Fruit fly (Drosophila melanogaster) whole organism: ENCODE data around the gene CG10646.
A peak's percentile ranks its signal among the peaks of the same experiment; 100 is the strongest.

Source experiments
- CG8478 ChIP-seq: fragments of >200 bp; optimal IDR thresholded peaks from 2 replicates; lab custom pipeline; 2018; ENCODE audit warnings: inconsistent platforms
- Dll ChIP-seq: fragments of >200 bp; optimal IDR thresholded peaks from 2 replicates; lab custom pipeline; 2017
- EcR ChIP-seq, 2 experiments: fragments of >200 bp; optimal IDR thresholded peaks; 2 replicates each; lab custom pipeline; 2017; ENCODE audit warnings: missing biosample characterization in 2 of 2, missing genetic modification characterization in 2 of 2, missing genetic modification reagents in 2 of 2
- pan ChIP-seq: fragments of >200 bp; optimal IDR thresholded peaks from 2 replicates; lab custom pipeline; 2017
- psq ChIP-seq: fragments of >200 bp; optimal IDR thresholded peaks from 2 replicates; lab custom pipeline; 2017
- usp ChIP-seq: fragments of >200 bp; optimal IDR thresholded peaks from 2 replicates; lab custom pipeline; 2017; ENCODE audit warnings: missing biosample characterization, missing genetic modification characterization, mixed read lengths

The CG10646 gene

dm6 chr3L:12519315-12519714 is 15.6 kb upstream of the CG10646 start:
- TF ChIP-seq psq (lab: Kevin White, UChicago), result no peak
- TF ChIP-seq Dll, result no peak
- TF ChIP-seq CG8478 (lab: Kevin White, UChicago), result no peak
- no peak for TF ChIP-seq EcR (GFP tag; optimal IDR thresholded peaks at IDR 0.05; lab: Kevin White, UChicago)
- no peak for TF ChIP-seq pan (lab: Kevin White, UChicago)
- no peak for TF ChIP-seq usp (GFP tag; lab: Kevin White, UChicago)

- TF ChIP-seq psq (lab: Kevin White, UChicago), result no peak
- no peak for TF ChIP-seq usp (GFP tag; lab: Kevin White, UChicago)
- no peak for TF ChIP-seq CG8478 (lab: Kevin White, UChicago)
- TF ChIP-seq EcR (GFP tag; optimal IDR thresholded peaks at IDR 0.05; lab: Kevin White, UChicago), result no peak
- no peak for TF ChIP-seq pan (lab: Kevin White, UChicago)
- TF ChIP-seq Dll, result no peak
Observed at dm6 chr3L:12517443-12518209, 13.9 kb upstream of the CG10646 start.

dm6 chr3L:12515691-12516455 is 12.2 kb upstream of the CG10646 start:
- TF ChIP-seq usp (GFP tag; lab: Kevin White, UChicago) (no peak), Dll (peak; percentile 43)

dm6 chr3L:12514762-12515215 is 11.1 kb upstream of the CG10646 start, which contains the start of the genes sti and tral:
sti (minus strand) TSS chr3L:12514815.
tral (plus strand) TSS chr3L:12515059.
- no peak for TF ChIP-seq psq (lab: Kevin White, UChicago)
- no peak for TF ChIP-seq CG8478 (lab: Kevin White, UChicago)
- no peak for TF ChIP-seq EcR (GFP tag; optimal IDR thresholded peaks at IDR 0.05; lab: Kevin White, UChicago)
- TF ChIP-seq usp (GFP tag; lab: Kevin White, UChicago), result no peak
- no peak for TF ChIP-seq Dll
- no peak for TF ChIP-seq pan (lab: Kevin White, UChicago)

dm6 chr3L:12507571-12507970 is 3.9 kb upstream of the CG10646 start, which contains the start of gene CG10654:
CG10654 (minus strand) TSS chr3L:12507840.
- no peak for TF ChIP-seq usp (GFP tag; lab: Kevin White, UChicago)
- no peak for TF ChIP-seq CG8478 (lab: Kevin White, UChicago)
- TF ChIP-seq Dll, result no peak
- TF ChIP-seq psq (lab: Kevin White, UChicago), result no peak
- no peak for TF ChIP-seq pan (lab: Kevin White, UChicago)
- TF ChIP-seq EcR (GFP tag; optimal IDR thresholded peaks at IDR 0.05; lab: Kevin White, UChicago), result no peak

- TF ChIP-seq psq (lab: Kevin White, UChicago), result no peak
- TF ChIP-seq EcR (GFP tag; optimal IDR thresholded peaks at IDR 0.05; lab: Kevin White, UChicago), result no peak
- TF ChIP-seq usp (GFP tag; lab: Kevin White, UChicago), result no peak
- no peak for TF ChIP-seq CG8478 (lab: Kevin White, UChicago)
- no peak for TF ChIP-seq pan (lab: Kevin White, UChicago)
- TF ChIP-seq Dll, result no peak
Observed at dm6 chr3L:12506963-12507552, 3.4 kb upstream of the CG10646 start.

dm6 chr3L:12505990-12506389 is 2.3 kb upstream of the CG10646 start:
- TF ChIP-seq EcR (GFP tag; optimal IDR thresholded peaks at IDR 0.05; lab: Kevin White, UChicago) (no peak), Dll (no peak), usp (GFP tag; lab: Kevin White, UChicago) (no peak), CG8478 (lab: Kevin White, UChicago) (no peak), pan (lab: Kevin White, UChicago) (no peak), psq (lab: Kevin White, UChicago) (no peak)

dm6 chr3L:12501249-12501648 is 2.4 kb downstream of the CG10646 start, which contains the start of the genes CG10638 and CG10681:
CG10638 (minus strand) TSS chr3L:12501311.
CG10681 (plus strand) TSS chr3L:12501513.
- TF ChIP-seq pan (lab: Kevin White, UChicago) (no peak), EcR (GFP tag; optimal IDR thresholded peaks at IDR 0.05; lab: Kevin White, UChicago) (no peak), psq (lab: Kevin White, UChicago) (no peak), CG8478 (lab: Kevin White, UChicago) (no peak), usp (GFP tag; lab: Kevin White, UChicago) (no peak), Dll (no peak)

dm6 chr3L:12496428-12497344 is 7.0 kb downstream of the CG10646 start, which contains the start of gene CG10657:
CG10657 (minus strand) TSS chr3L:12497216.
- TF ChIP-seq EcR (GFP tag; optimal IDR thresholded peaks at IDR 0.05; lab: Kevin White, UChicago) (no peak), CG8478 (lab: Kevin White, UChicago) (no peak), usp (GFP tag; lab: Kevin White, UChicago) (no peak), pan (lab: Kevin White, UChicago) (no peak), psq (lab: Kevin White, UChicago) (no peak), Dll (no peak)

- TF ChIP-seq pan (lab: Kevin White, UChicago) (no peak), psq (lab: Kevin White, UChicago) (no peak), Dll (no peak), CG8478 (lab: Kevin White, UChicago) (no peak), EcR (GFP tag; optimal IDR thresholded peaks at IDR 0.05; lab: Kevin White, UChicago) (no peak), usp (GFP tag; lab: Kevin White, UChicago) (no peak)
Observed at dm6 chr3L:12495312-12495725, 8.4 kb downstream of the CG10646 start.
